Worm (Caenorhabditis elegans): ENCODE data around the gene flp-8.

Gene flp-8

DNA sequence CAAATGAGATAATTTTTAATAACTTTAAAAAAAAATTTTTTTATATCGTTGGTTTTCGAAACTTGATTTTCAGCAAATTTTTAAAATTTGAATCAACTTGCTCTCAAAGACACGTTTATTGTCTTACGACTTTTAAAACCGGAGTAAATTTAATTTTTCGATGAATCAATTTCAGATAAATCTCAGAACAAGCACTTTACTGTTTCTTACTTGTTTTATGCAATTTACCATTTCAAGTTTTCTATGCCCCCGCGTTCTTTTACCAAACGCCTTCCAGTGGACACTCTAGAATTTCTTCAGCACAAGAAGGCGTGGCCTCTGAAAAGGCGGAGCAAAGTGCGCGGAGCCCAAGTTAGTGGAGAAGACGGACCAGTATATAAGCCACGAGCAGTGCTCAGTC is at the start of gene flp-8:
flp-8 (plus strand) TSS at position 301 of the 400 bp plus-strand sequence.
- TF ChIP-seq unc-62 (GFP tag; optimal IDR thresholded peaks at IDR 0.05), result no peak

DNA sequence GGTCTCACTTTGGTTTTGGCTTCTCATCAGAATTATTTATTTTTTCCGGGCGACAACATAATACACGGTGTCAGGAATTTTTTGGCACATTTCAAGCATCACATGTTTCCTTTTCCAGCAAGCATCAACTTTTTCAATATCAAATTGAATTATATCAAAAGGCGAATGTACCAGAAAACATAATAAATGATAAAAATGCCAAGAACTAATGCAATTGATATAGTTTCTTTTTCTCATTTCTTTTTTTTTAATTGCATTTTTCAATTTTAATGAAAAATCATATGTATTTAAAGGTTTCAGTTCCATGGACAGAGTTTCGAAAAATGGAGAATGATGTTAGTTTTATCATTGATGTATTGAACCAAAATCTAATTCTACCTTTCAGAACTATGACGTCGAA is 49.7 kb upstream of the flp-8 start, which contains the start of gene dpf-2:
dpf-2 (plus strand) TSS at position 301 of the 400 bp plus-strand sequence.
- TF ChIP-seq unc-62 (GFP tag; optimal IDR thresholded peaks at IDR 0.05), result no peak

DNA sequence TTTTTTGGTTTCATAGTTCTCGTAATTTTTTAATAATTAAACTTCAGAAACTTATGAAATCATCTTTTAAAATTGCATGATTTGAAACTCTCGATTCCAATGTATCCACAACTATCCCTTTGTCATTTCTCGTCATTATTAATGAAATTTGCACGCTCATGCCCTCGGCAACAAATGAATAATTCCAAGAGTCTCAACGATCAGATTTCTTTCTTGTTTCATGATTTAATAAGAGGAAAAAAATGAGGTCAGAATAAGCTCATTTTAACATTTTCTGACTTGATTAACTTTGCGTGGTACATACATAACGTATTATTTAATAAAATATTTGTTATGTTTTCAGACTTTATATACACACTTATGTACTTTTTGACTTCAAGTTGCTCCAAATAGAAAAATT is 42.9 kb upstream of the flp-8 start:
- TF ChIP-seq unc-62 (GFP tag; optimal IDR thresholded peaks at IDR 0.05), result no peak

DNA sequence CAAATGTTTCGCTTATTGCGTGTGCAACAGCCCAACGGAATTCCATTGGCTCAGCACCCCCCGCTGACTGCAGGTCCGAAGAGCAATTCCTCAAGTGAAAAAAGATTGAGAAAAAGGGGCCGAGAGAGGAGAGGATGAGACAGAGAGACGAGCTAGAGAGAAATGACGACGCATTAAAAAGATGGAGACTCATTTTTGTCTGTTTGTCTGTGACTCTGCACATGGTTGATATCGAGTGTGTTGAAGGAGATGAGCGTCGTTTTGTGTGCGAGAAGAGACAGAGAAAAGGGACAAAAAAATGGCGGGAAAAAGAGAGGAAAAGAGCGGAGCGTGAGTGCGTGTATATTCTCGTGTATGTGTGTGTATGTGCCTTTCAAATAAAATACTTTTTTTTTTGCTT is 40.2 kb upstream of the flp-8 start:
- no peak for TF ChIP-seq unc-62 (GFP tag; optimal IDR thresholded peaks at IDR 0.05)

DNA sequence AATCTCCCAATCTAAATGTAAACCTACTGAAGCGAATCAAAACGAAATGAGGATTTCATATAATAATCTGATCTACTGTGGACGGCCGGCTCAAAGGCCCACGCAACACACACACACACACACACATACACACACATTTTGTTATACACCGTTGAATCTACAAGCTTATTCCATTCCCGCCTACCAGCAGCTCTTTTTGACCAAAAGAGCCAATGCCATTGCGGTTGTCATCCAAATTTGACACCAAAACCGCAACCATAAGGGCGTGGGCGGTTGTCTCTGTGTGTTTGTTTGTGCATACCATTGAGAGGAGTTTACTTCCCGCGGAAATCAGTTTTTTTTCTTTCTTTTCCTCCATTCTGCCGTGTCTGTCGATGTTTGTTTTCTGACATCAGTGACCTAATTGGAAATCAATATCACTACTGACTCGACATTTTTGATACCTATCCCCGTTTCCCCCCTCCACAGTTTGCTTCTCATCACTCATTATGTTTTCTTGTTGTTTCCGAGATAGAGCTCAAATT is 38.3 kb upstream of the flp-8 start:
- no peak for TF ChIP-seq unc-62 (GFP tag; optimal IDR thresholded peaks at IDR 0.05)

DNA sequence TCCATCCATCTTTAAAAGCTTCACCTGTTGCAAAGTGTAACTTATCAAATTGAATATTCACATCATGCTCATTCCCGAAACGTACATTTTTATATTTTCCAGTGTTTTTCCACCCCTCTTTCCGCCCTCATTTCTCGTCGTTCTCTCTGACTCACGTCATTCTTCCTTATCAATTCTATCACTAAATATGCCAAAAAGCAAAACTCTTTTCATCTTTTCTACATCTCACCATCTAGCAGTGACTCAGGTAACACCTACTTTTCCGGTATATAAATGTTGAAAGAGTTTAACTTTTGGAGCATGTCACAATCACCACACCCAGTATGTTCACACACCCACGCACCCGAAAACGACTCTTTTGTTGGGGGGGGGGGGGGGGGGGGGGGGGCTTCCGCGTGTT is 36.7 kb upstream of the flp-8 start:
- no peak for TF ChIP-seq unc-62 (GFP tag; optimal IDR thresholded peaks at IDR 0.05)

DNA sequence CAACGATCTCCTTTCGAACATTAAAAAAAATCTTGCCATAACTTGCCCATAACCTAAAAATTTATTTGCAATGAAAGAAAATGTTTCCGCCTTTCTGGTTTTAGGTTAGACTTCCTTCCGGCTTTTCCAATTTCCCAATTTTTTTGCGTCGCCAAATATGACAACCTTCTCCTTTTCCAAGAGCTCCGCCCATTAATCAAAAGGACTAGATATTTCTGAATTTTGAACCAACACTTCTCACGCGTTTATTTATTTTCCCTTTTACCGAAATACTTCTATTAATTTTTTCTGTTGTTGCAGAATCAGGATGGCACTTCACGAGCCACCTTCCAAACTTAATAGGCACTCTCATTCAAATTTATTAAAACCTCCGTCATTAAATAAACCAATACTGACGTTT is 35.6 kb upstream of the flp-8 start, which contains the start of gene egrh-1:
egrh-1 (plus strand) TSS at position 301 of the 400 bp plus-strand sequence.
- TF ChIP-seq unc-62 (GFP tag; optimal IDR thresholded peaks at IDR 0.05), result no peak

DNA sequence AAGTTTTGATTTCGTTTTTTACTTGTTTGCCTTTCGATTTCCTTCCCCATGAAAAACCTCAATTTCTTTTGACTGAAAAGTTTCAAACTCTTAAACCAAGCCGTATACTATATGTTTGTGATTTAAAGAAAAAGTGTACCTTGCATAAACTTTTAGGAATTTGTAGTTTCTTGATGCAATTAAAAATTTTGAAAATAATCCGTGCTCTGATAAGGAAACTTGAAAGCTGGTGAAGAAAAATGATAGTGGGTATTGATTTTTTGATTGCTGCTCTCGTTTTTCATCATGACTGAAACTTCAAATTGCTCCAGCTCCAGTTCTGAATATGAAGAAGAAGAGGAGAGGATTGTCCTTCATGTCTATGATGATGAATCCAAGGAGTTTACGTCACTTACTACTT is 32.2 kb upstream of the flp-8 start, which contains the start of gene acd-3:
acd-3 (plus strand) TSS at position 222 of the 400 bp plus-strand sequence.
- TF ChIP-seq unc-62 (GFP tag; optimal IDR thresholded peaks at IDR 0.05), result no peak

DNA sequence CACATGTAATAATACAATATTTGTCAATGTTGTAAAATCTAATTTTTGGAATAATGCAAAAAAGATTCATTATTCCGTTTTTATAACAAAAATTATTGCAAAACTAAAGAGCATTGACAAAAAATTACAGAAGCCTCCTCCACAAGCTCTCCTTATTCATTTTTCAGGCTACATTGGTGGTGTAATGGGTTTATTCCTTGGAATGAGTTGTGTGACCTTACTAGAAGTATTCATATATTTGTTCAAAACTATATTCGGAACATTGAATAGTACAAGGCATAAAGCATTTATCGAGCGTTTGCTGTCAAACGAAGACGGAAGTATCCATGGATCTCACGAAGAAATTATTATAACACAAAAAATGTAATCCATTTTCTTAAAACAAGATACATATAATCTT is 29.3 kb upstream of the flp-8 start:
- TF ChIP-seq unc-62 (GFP tag; optimal IDR thresholded peaks at IDR 0.05), result no peak

DNA sequence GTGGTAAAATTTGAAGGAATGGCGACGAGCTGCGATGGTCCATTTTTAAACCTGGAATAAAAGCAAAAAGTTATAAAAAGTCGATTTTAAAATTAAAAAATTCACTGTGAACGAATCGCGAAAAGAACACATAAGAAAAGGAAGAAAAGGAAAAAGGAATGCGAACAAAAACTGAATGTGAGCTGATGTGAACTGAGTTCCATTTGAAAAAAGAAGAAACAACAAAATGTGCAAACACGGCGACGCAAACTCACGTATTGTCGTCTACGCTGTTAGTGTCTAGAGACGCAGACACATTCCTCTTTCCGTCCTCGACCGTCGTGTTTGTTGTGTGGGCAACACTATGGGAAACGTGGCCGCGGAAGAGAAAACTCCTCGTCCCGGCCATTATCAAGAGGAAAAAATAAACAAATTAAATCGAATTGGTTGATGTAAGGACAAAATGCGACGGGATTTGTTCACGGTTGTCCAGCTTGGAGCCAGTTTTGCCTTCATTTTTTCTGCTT is 27.5 kb upstream of the flp-8 start, which contains the start of the genes C27C12.1 and C27C12.4:
C27C12.1 (minus strand) TSS at position 51 of the 506 bp plus-strand sequence.
C27C12.4 (plus strand) TSS at position 375 of the 506 bp plus-strand sequence.
- TF ChIP-seq unc-62 (GFP tag; optimal IDR thresholded peaks at IDR 0.05), result no peak

DNA sequence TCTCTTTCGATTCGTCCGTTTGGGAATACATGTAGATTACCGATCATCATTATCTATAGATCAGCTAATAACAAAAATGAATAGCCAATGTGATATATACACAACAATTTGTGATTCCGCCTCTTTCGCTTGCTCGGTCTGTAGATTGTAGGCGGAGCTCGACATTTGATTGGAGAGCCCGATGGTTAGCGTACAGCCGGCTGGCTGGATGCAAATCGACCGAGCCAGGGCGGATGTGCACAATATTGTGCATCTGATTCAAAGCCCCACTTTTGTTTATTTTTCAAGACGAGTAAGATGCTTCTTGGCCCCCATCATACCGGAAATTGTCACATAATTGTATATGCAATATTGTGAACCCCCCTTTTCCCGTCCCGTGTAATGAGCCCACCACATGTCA is 19.5 kb upstream of the flp-8 start, which contains the start of gene dmd-4:
dmd-4 (minus strand) TSS at position 101 of the 400 bp plus-strand sequence.
- no peak for TF ChIP-seq unc-62 (GFP tag; optimal IDR thresholded peaks at IDR 0.05)

DNA sequence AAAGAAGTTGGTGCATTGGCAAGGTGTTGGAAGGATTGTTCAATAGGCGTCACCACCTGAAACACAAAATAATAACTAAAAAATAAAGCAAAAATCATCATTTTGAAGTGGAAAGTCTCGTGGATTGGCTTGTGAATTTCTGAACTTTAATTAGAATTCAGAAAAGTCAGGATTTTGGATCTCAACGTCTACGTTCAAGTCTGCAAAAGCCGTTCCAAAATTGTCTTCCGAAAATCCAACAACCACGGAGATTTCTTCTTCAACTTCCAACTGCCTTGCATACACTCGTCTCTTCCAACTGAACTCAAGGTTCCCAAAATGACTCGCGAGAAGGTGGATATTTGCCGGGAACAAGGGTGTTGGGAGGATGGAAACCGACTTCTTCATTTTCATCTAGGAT is 15.5 kb upstream of the flp-8 start, which contains the start of gene C27C12.3:
C27C12.3 (minus strand) TSS at position 101 of the 400 bp plus-strand sequence.
- TF ChIP-seq unc-62 (GFP tag; optimal IDR thresholded peaks at IDR 0.05), result no peak

DNA sequence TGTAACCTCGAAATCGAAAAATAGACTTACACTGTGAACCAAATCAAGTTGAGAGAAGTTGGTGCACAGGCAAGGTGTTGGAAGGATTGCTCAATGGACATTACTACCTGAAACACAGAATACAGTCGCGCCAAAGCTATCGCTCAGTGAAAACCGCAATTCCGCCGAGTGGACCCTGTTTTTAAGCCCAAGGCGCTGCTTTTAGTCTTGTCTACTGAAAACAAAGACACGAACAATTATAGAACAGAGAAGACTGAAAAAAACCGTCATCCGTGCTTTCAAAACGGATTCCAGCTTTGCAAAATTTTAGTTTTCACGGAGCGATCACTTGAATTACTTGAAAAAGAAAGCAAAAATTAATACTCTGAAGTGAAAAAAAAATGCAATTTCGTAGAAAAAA is 13.0 kb upstream of the flp-8 start, which contains the start of gene F31F6.1:
F31F6.1 (minus strand) TSS at position 101 of the 400 bp plus-strand sequence.
- TF ChIP-seq unc-62 (GFP tag; optimal IDR thresholded peaks at IDR 0.05), result no peak

DNA sequence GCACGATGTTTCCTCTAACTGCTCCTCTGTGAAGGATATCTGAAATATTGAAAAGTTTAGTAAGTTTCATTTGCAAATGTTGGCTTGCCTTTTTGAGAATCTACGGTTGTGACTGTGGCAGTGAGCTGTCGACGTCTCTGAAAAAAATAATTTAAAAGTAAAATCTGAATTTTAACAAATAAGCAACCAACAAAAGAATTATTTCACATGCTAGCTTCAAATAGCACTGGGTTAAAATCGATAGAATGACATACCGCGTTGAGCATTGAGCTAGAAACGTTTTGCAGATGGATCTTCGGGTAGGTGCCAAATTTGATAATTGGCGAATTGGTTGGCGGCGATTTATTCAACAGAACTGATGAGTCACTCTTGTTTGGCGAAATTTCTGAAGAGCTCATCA is 9.4 kb upstream of the flp-8 start, which contains the start of gene F31F6.2:
F31F6.2 (minus strand) TSS at position 101 of the 400 bp plus-strand sequence.
- no peak for TF ChIP-seq unc-62 (GFP tag; optimal IDR thresholded peaks at IDR 0.05)

DNA sequence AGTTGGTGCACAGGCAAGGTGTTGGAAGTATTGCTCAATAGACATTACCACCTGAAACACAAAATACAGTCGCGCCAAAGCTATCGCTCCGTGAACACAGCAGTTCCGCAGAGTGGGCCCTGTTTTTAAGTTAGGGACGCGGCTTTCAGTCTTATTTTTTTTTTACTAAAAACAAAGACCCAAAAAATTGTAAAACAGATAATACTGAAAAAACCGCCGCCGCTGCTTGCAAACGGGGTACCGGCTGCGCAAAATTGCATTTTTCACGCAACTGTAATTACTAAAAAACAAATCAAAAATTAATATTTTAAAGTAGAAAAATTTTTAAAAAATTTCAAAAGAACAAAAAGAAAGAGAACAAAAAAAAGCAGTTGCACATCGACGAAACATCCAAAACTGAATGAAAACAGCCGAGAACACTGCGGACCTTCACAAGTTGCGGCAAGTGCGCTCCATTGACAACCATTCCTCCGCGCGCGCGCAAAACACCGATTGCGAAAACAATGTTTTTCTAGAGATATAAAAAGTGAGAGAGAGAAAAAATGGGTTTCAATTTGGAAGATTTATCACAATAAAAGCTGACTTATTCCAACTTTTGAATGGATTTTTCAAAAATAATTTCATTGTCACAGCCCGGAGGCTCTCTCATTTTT is 8.3 kb upstream of the flp-8 start, which contains the start of gene F31F6.3:
F31F6.3 (minus strand) TSS at position 51 of the 653 bp plus-strand sequence.
- TF ChIP-seq unc-62 (GFP tag; optimal IDR thresholded peaks at IDR 0.05), result no peak

DNA sequence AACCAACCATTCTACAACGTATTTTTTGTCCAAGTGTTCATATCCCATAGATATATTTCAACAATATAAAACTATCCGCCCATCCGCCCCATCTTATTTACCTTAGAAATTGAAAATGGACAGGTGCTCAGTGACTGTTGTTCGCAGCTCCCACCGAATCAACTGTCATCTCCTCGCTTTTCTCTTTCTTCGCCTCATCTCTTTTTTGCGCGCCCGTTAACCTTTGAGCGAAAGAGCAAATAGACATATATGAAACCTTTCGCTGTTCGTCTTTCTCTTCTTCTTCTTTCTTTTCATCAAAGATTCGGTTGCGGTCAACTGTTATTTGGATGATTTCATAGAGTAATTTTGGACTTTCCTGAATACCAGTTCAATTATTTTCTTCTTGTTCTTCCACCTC is 5.6 kb upstream of the flp-8 start, which contains the start of gene sssh-1:
sssh-1 (plus strand) TSS at position 301 of the 400 bp plus-strand sequence.
- TF ChIP-seq unc-62 (GFP tag; optimal IDR thresholded peaks at IDR 0.05), result no peak

Measured in whole organism, dauer.